Worm (Caenorhabditis elegans) whole organism, early embryonic: Measurements from ENCODE around the gene smg-3.

ENCODE experiments used
- B0310.2 ChIP-seq: sonication (generic microtip); optimal IDR thresholded peaks from 2 replicates; lab custom pipeline; 2016; ENCODE audit warnings: mild to moderate bottlenecking, missing genetic modification characterization, missing compliant biosample characterization
- aly-1 ChIP-seq: sonication (generic microtip); optimal IDR thresholded peaks from 2 replicates; lab custom pipeline; 2016; ENCODE audit warnings: missing genetic modification characterization, missing compliant biosample characterization
- ama-1 ChIP-seq: fragments of 150-350 bp; optimal IDR thresholded peaks from 2 replicates; lab custom pipeline; 2014
- ceh-13 ChIP-seq: fragments of 200-800 bp; sonication (Bioruptor generic); optimal IDR thresholded peaks from 2 replicates; lab custom pipeline; 2018; ENCODE audit warnings: mild to moderate bottlenecking, missing genetic modification characterization, missing compliant biosample characterization
- ceh-36 ChIP-seq: sonication (generic microtip); optimal IDR thresholded peaks from 2 replicates; lab custom pipeline; 2016; ENCODE audit warnings: missing genetic modification characterization, inconsistent platforms, missing compliant biosample characterization
- hmbx-1 ChIP-seq: sonication (generic microtip); optimal IDR thresholded peaks from 2 replicates; lab custom pipeline; 2016; ENCODE audit warnings: mild to moderate bottlenecking, missing genetic modification characterization, missing compliant biosample characterization
- hnd-1 ChIP-seq: sonication (generic microtip); optimal IDR thresholded peaks from 2 replicates; lab custom pipeline; 2016; ENCODE audit warnings: missing genetic modification characterization, missing compliant biosample characterization

ce11 chrIV:6325772-6326171 is 47.1 kb downstream of the smg-3 start:
- TF ChIP-seq ama-1 (lab: Kevin White, UChicago) (no peak), B0310.2 (no peak), hmbx-1 (no peak), aly-1 (tag; lab: Kevin White, UChicago) (no peak), hnd-1 (tag; lab: Kevin White, UChicago) (no peak), ceh-36 (no peak), ceh-13 (no peak)
